Fruit fly (Drosophila melanogaster): ENCODE data around the gene Sf3b2.

The Sf3b2 gene

DNA sequence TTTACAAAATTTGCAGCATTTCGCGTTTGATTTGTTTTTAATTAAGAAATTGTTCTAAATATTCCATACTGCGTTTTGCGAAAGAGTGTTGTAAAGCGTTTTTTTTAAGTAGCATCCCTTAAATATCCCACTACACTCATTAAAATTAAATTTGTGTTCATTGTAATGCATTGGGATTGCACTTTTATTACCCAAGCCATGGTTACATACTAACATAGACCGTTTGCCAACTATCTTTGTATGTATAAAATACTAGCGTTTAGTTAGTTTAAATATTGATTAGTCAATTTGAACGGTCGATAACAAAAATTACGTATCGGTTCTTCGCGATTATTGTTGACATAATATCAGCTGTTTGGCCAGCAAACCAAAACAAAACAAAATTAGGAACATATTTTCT, 10.8 kb upstream of the Sf3b2 start, which contains the start of the genes cnir and CG17221:
cnir (minus strand) TSS at position 39 of the 400 bp plus-strand sequence.
CG17221 (plus strand) TSS at position 203 of the 400 bp plus-strand sequence.
- TF ChIP-seq h (optimal IDR thresholded peaks at IDR 0.05) = no peak
- no peak for TF ChIP-seq insv (optimal IDR thresholded peaks at IDR 0.05)
- TF ChIP-seq Sin3A (optimal IDR thresholded peaks at IDR 0.05) = no peak
- TF ChIP-seq ttk (optimal IDR thresholded peaks at IDR 0.05) = no peak
- TF ChIP-seq psq (optimal IDR thresholded peaks at IDR 0.05) = no peak
- no peak for TF ChIP-seq Myc (optimal IDR thresholded peaks at IDR 0.05)

DNA sequence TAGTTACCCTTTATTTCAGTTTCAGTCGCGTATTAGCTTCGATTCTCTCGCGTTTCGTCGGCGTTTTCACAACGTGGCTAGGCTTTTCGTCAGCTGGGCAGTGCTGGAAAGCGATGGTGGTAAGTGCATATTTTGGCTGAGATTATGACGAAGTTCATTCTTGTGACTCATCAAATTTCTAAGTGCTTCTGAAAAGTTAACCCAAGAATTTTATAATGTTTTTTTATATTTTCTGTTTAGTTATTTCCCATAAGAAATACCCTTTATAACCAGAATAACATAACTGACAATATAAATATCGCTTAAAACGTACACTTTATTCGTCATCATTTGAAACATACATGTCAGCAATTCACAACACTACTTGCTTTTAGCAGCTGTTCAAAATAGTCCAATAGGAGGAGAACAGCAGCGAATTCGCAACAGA, 8.2 kb upstream of the Sf3b2 start, which contains the start of the genes CG17260 and SerRS:
CG17260 (plus strand) TSS at position 78 of the 427 bp plus-strand sequence.
SerRS (minus strand) TSS at position 251 of the 427 bp plus-strand sequence.
- TF ChIP-seq Myc (optimal IDR thresholded peaks at IDR 0.05) = no peak
- TF ChIP-seq h (optimal IDR thresholded peaks at IDR 0.05) = no peak
- no peak for TF ChIP-seq Sin3A (optimal IDR thresholded peaks at IDR 0.05)
- no peak for TF ChIP-seq insv (optimal IDR thresholded peaks at IDR 0.05)
- no peak for TF ChIP-seq psq (optimal IDR thresholded peaks at IDR 0.05)
- no peak for TF ChIP-seq ttk (optimal IDR thresholded peaks at IDR 0.05)

dm6 chr2L:3034969-3035368, 6.0 kb upstream of the Sf3b2 start, which contains the start of gene CG17258:
Gene CG17258, minus strand, starts transcription at chr2L:3035348.
- no peak for TF ChIP-seq h (optimal IDR thresholded peaks at IDR 0.05)

DNA sequence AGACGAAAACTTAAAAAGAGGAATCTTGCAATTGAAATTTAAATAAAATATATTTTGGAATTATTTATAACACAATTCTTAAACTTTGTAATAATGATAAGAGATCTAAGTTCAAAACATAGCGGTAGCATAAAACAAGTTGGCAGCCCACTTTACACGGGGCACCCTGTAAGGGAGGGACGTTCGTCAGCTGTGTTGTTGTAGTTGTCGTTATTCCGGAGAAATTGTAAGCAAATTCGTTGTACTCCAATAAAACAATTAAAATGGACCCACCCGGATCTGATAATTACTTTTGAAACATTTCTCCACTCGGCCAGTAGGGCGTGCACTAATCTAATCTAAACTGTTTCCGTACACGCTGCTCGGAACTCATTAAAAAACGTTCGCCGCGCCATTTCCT, 1.4 kb upstream of the Sf3b2 start, which contains the start of gene GABPI:
GABPI (plus strand) TSS at position 190 of the 400 bp plus-strand sequence.
- TF ChIP-seq Myc (optimal IDR thresholded peaks at IDR 0.05) (no peak), insv (optimal IDR thresholded peaks at IDR 0.05) (no peak), psq (optimal IDR thresholded peaks at IDR 0.05) (no peak), Sin3A (optimal IDR thresholded peaks at IDR 0.05) (no peak), ttk (optimal IDR thresholded peaks at IDR 0.05) (no peak), h (optimal IDR thresholded peaks at IDR 0.05) (no peak)

DNA sequence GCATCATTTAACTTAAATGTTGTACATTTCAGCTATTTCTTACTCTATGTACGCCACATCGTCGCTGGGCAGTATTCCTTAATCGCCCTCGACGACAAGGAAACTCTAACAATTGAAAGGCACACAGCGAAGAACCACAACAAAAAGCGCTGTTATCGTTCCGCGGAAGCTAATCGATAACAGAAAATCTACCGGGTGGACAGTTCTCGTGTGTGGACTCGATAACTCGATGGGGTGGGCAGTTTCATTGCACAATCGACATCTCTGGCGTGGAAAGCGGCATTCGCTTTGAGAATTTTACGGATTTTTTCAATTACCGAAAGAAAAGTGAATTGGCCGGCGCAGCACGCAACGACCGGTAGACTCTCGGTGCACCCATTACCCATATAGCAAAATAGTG, 6.0 kb downstream of the Sf3b2 start, which contains the start of the genes alpha4GT1 and Prp40:
alpha4GT1 (minus strand) TSS at position 156 of the 400 bp plus-strand sequence.
Prp40 (plus strand) TSS at position 241 of the 400 bp plus-strand sequence.
- TF ChIP-seq h (optimal IDR thresholded peaks at IDR 0.05) = no peak
- no peak for TF ChIP-seq Sin3A (optimal IDR thresholded peaks at IDR 0.05)
- no peak for TF ChIP-seq Myc (optimal IDR thresholded peaks at IDR 0.05)
- no peak for TF ChIP-seq psq (optimal IDR thresholded peaks at IDR 0.05)
- no peak for TF ChIP-seq ttk (optimal IDR thresholded peaks at IDR 0.05)
- TF ChIP-seq insv (optimal IDR thresholded peaks at IDR 0.05) = no peak

- TF ChIP-seq insv (optimal IDR thresholded peaks at IDR 0.05) (no peak), Sin3A (optimal IDR thresholded peaks at IDR 0.05) (no peak), Myc (optimal IDR thresholded peaks at IDR 0.05) (no peak), h (optimal IDR thresholded peaks at IDR 0.05) (no peak), psq (optimal IDR thresholded peaks at IDR 0.05) (no peak), ttk (optimal IDR thresholded peaks at IDR 0.05) (no peak)
Observed at dm6 chr2L:3018212-3018611, 10.8 kb downstream of the Sf3b2 start, which contains the start of the genes CG17224 and CG17264. Gene CG17224, minus strand, starts transcription at chr2L:3018308. Gene CG17264, plus strand, starts transcription at chr2L:3018508.

DNA sequence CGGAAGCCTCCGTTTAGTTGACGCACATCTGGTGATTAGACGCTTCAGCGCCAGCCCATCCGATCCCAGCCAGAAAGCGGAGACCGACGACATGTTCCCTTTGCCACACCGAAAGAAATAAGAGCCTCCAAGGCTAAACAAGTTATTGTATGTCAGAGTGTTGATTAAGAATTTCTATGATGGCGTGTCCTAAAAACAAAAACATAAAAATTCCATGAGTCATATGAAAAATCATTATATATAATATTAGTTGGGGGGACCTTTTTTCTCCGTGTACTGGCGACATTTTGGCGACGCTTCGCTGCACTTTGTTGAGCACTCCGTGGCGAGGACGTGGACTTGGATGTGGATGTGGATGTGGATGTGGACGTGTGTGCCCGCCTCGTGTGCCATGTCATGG, 16.2 kb downstream of the Sf3b2 start:
- TF ChIP-seq h (optimal IDR thresholded peaks at IDR 0.05) = no peak
- no peak for TF ChIP-seq psq (optimal IDR thresholded peaks at IDR 0.05)
- no peak for TF ChIP-seq Sin3A (optimal IDR thresholded peaks at IDR 0.05)
- no peak for TF ChIP-seq insv (optimal IDR thresholded peaks at IDR 0.05)
- TF ChIP-seq ttk (optimal IDR thresholded peaks at IDR 0.05) = no peak
- no peak for TF ChIP-seq Myc (optimal IDR thresholded peaks at IDR 0.05)

dm6 chr2L:3011484-3011883, 17.5 kb downstream of the Sf3b2 start:
- TF ChIP-seq psq (optimal IDR thresholded peaks at IDR 0.05) = no peak
- no peak for TF ChIP-seq Sin3A (optimal IDR thresholded peaks at IDR 0.05)
- TF ChIP-seq h (optimal IDR thresholded peaks at IDR 0.05) = no peak
- TF ChIP-seq Myc (optimal IDR thresholded peaks at IDR 0.05) = no peak
- no peak for TF ChIP-seq insv (optimal IDR thresholded peaks at IDR 0.05)
- TF ChIP-seq ttk (optimal IDR thresholded peaks at IDR 0.05) = no peak

dm6 chr2L:3009438-3009837, 19.5 kb downstream of the Sf3b2 start:
- TF ChIP-seq Sin3A (optimal IDR thresholded peaks at IDR 0.05) (no peak), psq (optimal IDR thresholded peaks at IDR 0.05) (no peak), h (optimal IDR thresholded peaks at IDR 0.05) (no peak), insv (optimal IDR thresholded peaks at IDR 0.05) (no peak), Myc (optimal IDR thresholded peaks at IDR 0.05) (no peak), ttk (optimal IDR thresholded peaks at IDR 0.05) (no peak)

dm6 chr2L:3006925-3007426, 22.0 kb downstream of the Sf3b2 start:
- TF ChIP-seq psq (optimal IDR thresholded peaks at IDR 0.05) (no peak), insv (optimal IDR thresholded peaks at IDR 0.05) (no peak), Sin3A (optimal IDR thresholded peaks at IDR 0.05) (no peak), h (optimal IDR thresholded peaks at IDR 0.05) (no peak), ttk (optimal IDR thresholded peaks at IDR 0.05) (no peak), Myc (optimal IDR thresholded peaks at IDR 0.05) (no peak)

dm6 chr2L:3006194-3006593, 22.8 kb downstream of the Sf3b2 start:
- no peak for TF ChIP-seq Myc (optimal IDR thresholded peaks at IDR 0.05)
- TF ChIP-seq insv (optimal IDR thresholded peaks at IDR 0.05) = no peak
- TF ChIP-seq psq (optimal IDR thresholded peaks at IDR 0.05) = no peak
- TF ChIP-seq h (optimal IDR thresholded peaks at IDR 0.05) = no peak
- TF ChIP-seq Sin3A (optimal IDR thresholded peaks at IDR 0.05) = no peak
- TF ChIP-seq ttk (optimal IDR thresholded peaks at IDR 0.05) = no peak

- TF ChIP-seq ttk (optimal IDR thresholded peaks at IDR 0.05) (no peak), Sin3A (optimal IDR thresholded peaks at IDR 0.05) (no peak), insv (optimal IDR thresholded peaks at IDR 0.05) (no peak), h (optimal IDR thresholded peaks at IDR 0.05) (no peak), psq (optimal IDR thresholded peaks at IDR 0.05) (no peak), Myc (optimal IDR thresholded peaks at IDR 0.05) (no peak)
Observed at dm6 chr2L:3005483-3005882, 23.5 kb downstream of the Sf3b2 start.

Data from Kc167 (cell line).